Worm (Caenorhabditis elegans) whole organism, mixed stage, embryonic: Measurements from ENCODE around the gene ZC373.5.

Source experiments
- M03D4.4 ChIP-seq: sonication (generic microtip); optimal IDR thresholded peaks from 2 replicates; lab custom pipeline; 2017; ENCODE audit warnings: mild to moderate bottlenecking, missing genetic modification characterization, missing compliant biosample characterization
- bed-3 ChIP-seq: fragments of 200-800 bp; sonication (Bioruptor generic); optimal IDR thresholded peaks from 3 replicates; lab custom pipeline; 2018; ENCODE audit warnings: mild to moderate bottlenecking, missing genetic modification characterization, moderate library complexity, missing compliant biosample characterization
- ceh-39 ChIP-seq: fragments of 150-350 bp; optimal IDR thresholded peaks from 2 replicates; lab custom pipeline; 2014; ENCODE audit warnings: missing biosample characterization, missing genetic modification characterization
- ceh-43 ChIP-seq: fragments of 200-800 bp; sonication (Bioruptor generic); optimal IDR thresholded peaks from 2 replicates; lab custom pipeline; 2018; ENCODE audit warnings: mild to moderate bottlenecking, missing genetic modification characterization, moderate library complexity, missing compliant biosample characterization
- ceh-83 ChIP-seq: fragments of 200-800 bp; sonication (Bioruptor generic); optimal IDR thresholded peaks from 2 replicates; lab custom pipeline; 2018; ENCODE audit warnings: mild to moderate bottlenecking, missing genetic modification characterization, missing compliant biosample characterization
- ces-1 ChIP-seq: fragments of 150-350 bp; optimal IDR thresholded peaks from 2 replicates; lab custom pipeline; 2014; ENCODE audit warnings: missing biosample characterization, missing genetic modification reagents, missing genetic modification characterization
- cnd-1 ChIP-seq: fragments of 200-800 bp; sonication (Bioruptor generic); optimal IDR thresholded peaks from 2 replicates; lab custom pipeline; 2018; ENCODE audit warnings: mild to moderate bottlenecking, missing genetic modification characterization, missing compliant biosample characterization
- drap-1 ChIP-seq: fragments of 200-800 bp; sonication (Bioruptor generic); optimal IDR thresholded peaks from 3 replicates; lab custom pipeline; 2018; ENCODE audit warnings: mild to moderate bottlenecking, missing genetic modification characterization, missing compliant biosample characterization
- elt-1 ChIP-seq: sonication (generic microtip); optimal IDR thresholded peaks from 2 replicates; lab custom pipeline; 2017; ENCODE audit warnings: missing genetic modification characterization, mild to moderate bottlenecking, missing compliant biosample characterization, antibody characterized with exemption, moderate library complexity, borderline replicate concordance; ENCODE audit not compliant: insufficient read depth
- elt-3 ChIP-seq: fragments of 150-350 bp; optimal IDR thresholded peaks from 2 replicates; lab custom pipeline; 2014; ENCODE audit warnings: missing biosample characterization, missing genetic modification characterization
- flh-1 ChIP-seq: fragments of 200-800 bp; sonication (Bioruptor generic); optimal IDR thresholded peaks from 2 replicates; lab custom pipeline; 2018; ENCODE audit warnings: mild to moderate bottlenecking, missing genetic modification characterization, moderate library complexity, missing compliant biosample characterization
- ham-2 ChIP-seq: fragments of 200-800 bp; sonication (Bioruptor generic); optimal IDR thresholded peaks from 2 replicates; lab custom pipeline; 2018; ENCODE audit warnings: mild to moderate bottlenecking, missing genetic modification characterization, missing compliant biosample characterization
- lin-13 ChIP-seq: fragments of 150-350 bp; optimal IDR thresholded peaks from 2 replicates; lab custom pipeline; 2014; ENCODE audit warnings: missing biosample characterization, missing genetic modification characterization
- lin-32 ChIP-seq: fragments of 200-800 bp; sonication (Bioruptor generic); optimal IDR thresholded peaks from 2 replicates; lab custom pipeline; 2018; ENCODE audit warnings: mild to moderate bottlenecking, missing genetic modification characterization, missing compliant biosample characterization
- mab-5 ChIP-seq: fragments of 150-350 bp; optimal IDR thresholded peaks from 2 replicates; lab custom pipeline; 2014; ENCODE audit warnings: missing biosample characterization, missing genetic modification characterization
- mep-1 ChIP-seq: fragments of 150-350 bp; optimal IDR thresholded peaks from 2 replicates; lab custom pipeline; 2017; ENCODE audit warnings: missing biosample characterization, missing genetic modification reagents, missing genetic modification characterization, inconsistent platforms
- mls-2 ChIP-seq: sonication (generic microtip); optimal IDR thresholded peaks from 2 replicates; lab custom pipeline; 2016; ENCODE audit warnings: mild to moderate bottlenecking, missing genetic modification characterization, moderate library complexity, missing compliant biosample characterization
- nhr-12 ChIP-seq: fragments of 150-350 bp; optimal IDR thresholded peaks from 2 replicates; lab custom pipeline; 2014; ENCODE audit warnings: missing biosample characterization, missing genetic modification characterization
- nhr-237 ChIP-seq: fragments of 150-350 bp; optimal IDR thresholded peaks from 2 replicates; lab custom pipeline; 2014; ENCODE audit warnings: missing biosample characterization, missing genetic modification characterization
- nhr-28 ChIP-seq: fragments of 150-350 bp; optimal IDR thresholded peaks from 2 replicates; lab custom pipeline; 2014; ENCODE audit warnings: missing biosample characterization, missing genetic modification characterization
- nhr-76 ChIP-seq: sonication (generic microtip); optimal IDR thresholded peaks from 2 replicates; lab custom pipeline; 2017; ENCODE audit warnings: missing biosample characterization, missing genetic modification characterization
- pha-4 ChIP-seq: fragments of 150-350 bp; optimal IDR thresholded peaks from 2 replicates; lab custom pipeline; 2018; ENCODE audit warnings: missing biosample characterization, missing genetic modification reagents, missing genetic modification characterization
- sem-2 ChIP-seq: fragments of 200-800 bp; sonication (Bioruptor generic); optimal IDR thresholded peaks from 2 replicates; lab custom pipeline; 2018; ENCODE audit warnings: mild to moderate bottlenecking, missing genetic modification characterization, missing compliant biosample characterization
- snpc-4 ChIP-seq: fragments of 150-350 bp; optimal IDR thresholded peaks from 2 replicates; lab custom pipeline; 2014; ENCODE audit warnings: missing biosample characterization, missing genetic modification characterization
- sptf-1 ChIP-seq: sonication (generic microtip); optimal IDR thresholded peaks from 2 replicates; lab custom pipeline; 2017; ENCODE audit warnings: mild to moderate bottlenecking, missing genetic modification characterization, moderate library complexity, missing compliant biosample characterization
- unc-120 ChIP-seq: sonication (generic microtip); optimal IDR thresholded peaks from 2 replicates; lab custom pipeline; 2017; ENCODE audit warnings: missing genetic modification characterization, missing compliant biosample characterization; ENCODE audit not compliant: poor library complexity, severe bottlenecking
- unc-62 ChIP-seq: fragments of 150-350 bp; optimal IDR thresholded peaks from 2 replicates; lab custom pipeline; 2014; ENCODE audit warnings: missing biosample characterization, missing genetic modification reagents, missing genetic modification characterization
- zip-8 ChIP-seq: fragments of 150-350 bp; optimal IDR thresholded peaks from 2 replicates; lab custom pipeline; 2014; ENCODE audit warnings: missing biosample characterization, missing genetic modification characterization
- ztf-11 ChIP-seq: fragments of 150-350 bp; optimal IDR thresholded peaks from 2 replicates; lab custom pipeline; 2014; ENCODE audit warnings: missing biosample characterization, missing genetic modification characterization

The ZC373.5 gene

DNA sequence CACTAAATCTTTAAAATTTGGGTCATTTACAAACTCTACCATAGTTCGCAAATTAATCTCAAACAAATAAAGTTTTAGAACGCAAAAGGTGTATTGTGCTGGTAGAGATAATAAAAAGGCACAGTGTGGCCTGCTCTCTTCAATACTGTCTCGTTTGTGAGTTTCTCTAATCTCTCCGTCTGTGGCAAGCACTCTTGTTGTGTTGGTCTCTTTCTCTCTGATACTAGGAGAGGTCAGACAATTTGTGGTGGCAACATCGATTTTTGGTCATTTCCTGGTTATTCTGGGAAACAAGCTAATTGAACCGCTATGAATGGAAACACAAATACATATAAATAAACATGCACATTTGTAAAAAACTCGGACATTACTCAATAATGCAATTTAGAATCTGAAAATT lies at the start of gene ZC373.5:
Gene ZC373.5, minus strand, starts transcription at position 159 of the 400 bp plus-strand sequence.
- TF ChIP-seq mep-1 (tag; lab: Kevin White, UChicago), result no peak
- TF ChIP-seq ceh-39 (tag; lab: Kevin White, UChicago), result no peak
- no peak for TF ChIP-seq cnd-1 (tag; lab: Kevin White, UChicago)
- TF ChIP-seq ceh-83 (GFP tag; lab: Kevin White, UChicago), result no peak
- no peak for TF ChIP-seq lin-13 (tag; lab: Kevin White, UChicago)
- TF ChIP-seq unc-120 (tag; lab: Kevin White, UChicago), result no peak
- TF ChIP-seq lin-32 (GFP tag; lab: Kevin White, UChicago), result no peak
- TF ChIP-seq snpc-4 (tag; lab: Kevin White, UChicago), result no peak
- TF ChIP-seq M03D4.4, result no peak
- TF ChIP-seq elt-3, result no peak
- no peak for TF ChIP-seq sem-2 (GFP tag; lab: Kevin White, UChicago)
- no peak for TF ChIP-seq ztf-11 (tag; lab: Kevin White, UChicago)
- TF ChIP-seq bed-3 (GFP tag; lab: Kevin White, UChicago), result no peak
- TF ChIP-seq sptf-1, result no peak

DNA sequence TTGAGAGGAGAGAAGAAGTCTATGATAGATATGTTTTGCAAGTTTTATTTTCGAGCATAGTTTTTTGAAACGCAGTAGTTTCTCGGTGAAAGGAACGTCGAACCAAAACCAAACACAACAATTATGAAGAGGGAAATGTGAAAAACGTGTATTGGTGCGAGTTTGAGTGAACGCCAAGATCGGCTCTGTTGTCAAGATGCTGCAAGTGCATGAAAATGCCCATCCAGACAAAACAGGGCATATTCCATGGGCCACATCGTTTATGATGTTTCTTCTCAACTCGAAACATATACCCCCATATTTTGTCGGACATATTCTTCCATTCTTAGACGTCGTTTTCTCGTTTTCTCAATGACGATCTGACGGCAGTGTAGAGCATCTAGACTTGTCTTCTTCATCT lies 48.8 kb upstream of the ZC373.5 start:
- TF ChIP-seq nhr-12 (tag; lab: Kevin White, UChicago) (no peak), unc-62 (GFP tag; lab: Kevin White, UChicago) (no peak), sptf-1 (no peak), unc-120 (tag; lab: Kevin White, UChicago) (no peak), nhr-237 (no peak), elt-1 (tag; lab: Kevin White, UChicago) (no peak), zip-8 (no peak)
- TF ChIP-seq, all 35 proteins: peak for 0

DNA sequence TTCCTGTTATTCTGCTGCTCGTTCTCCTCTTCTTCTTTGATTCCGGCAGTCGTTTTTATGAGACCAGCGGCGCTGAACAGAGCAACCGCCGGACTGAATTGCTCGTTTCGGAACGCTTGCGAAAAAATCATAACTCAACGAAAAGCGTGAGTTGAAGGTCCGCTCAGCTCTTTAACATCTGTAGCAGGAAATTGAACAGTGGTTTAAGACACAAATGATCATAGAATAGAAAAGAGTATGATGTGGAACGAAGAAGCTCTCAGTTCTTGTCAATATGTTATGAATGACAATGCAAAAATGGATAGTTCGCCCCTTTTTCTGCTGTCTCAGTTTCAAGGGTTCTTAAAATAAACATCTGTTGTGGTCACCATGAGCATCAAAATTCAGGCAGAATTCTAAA lies 39.5 kb upstream of the ZC373.5 start:
- TF ChIP-seq lin-32 (GFP tag; lab: Kevin White, UChicago) (no peak), unc-62 (GFP tag; lab: Kevin White, UChicago) (no peak)

DNA sequence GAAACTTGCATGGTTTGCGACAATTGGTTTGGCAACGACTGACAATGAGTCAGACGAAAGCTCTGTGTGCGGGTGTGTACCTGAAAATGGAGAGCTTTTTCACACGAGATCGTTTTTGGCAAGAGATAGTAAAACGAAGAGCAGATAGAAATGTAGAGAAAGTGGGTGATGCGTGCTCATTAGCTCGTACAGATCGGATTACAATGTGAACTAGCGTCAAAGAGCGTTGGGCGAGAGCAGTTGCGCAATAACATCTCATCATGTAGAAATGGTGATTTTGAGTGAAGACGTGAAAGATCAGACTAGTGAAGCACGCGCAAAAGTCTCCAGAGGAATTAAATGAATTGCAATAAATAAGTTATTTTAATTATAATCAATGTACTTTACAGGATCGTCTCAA lies 21.0 kb upstream of the ZC373.5 start, which contains the start of gene flp-2:
Gene flp-2, minus strand, starts transcription at position 101 of the 400 bp plus-strand sequence.
- TF ChIP-seq nhr-76 (no peak), unc-120 (tag; lab: Kevin White, UChicago) (no peak), sptf-1 (no peak)

DNA sequence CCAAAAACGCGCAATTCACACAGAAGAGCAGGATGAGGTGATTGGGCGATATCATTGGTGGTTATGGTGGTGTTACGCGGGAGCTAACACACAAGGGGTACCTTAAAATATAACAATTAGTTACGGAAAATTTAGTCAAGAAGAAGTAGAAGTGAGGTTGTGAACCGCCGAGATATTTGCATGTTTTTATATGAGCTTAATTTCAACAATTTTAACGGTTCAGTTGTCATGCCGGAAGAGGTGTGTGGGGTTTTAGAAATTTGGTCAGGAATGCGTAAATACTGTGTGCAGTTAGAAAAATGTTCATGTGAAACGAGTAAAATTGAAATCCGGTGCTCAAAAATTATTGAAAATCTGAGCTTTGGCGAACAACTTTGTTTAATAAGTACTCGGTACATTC lies 18.7 kb upstream of the ZC373.5 start, which contains the start of gene flp-3:
Gene flp-3, minus strand, starts transcription at position 101 of the 400 bp plus-strand sequence.
- TF ChIP-seq nhr-12 (tag; lab: Kevin White, UChicago) (no peak), ceh-43 (no peak), drap-1 (GFP tag; lab: Kevin White, UChicago) (no peak), nhr-237 (no peak), ham-2 (GFP tag; lab: Kevin White, UChicago) (no peak), sem-2 (GFP tag; lab: Kevin White, UChicago) (no peak), mls-2 (tag; lab: Kevin White, UChicago) (no peak), elt-1 (tag; lab: Kevin White, UChicago) (no peak), ceh-39 (tag; lab: Kevin White, UChicago) (no peak), mab-5 (tag; lab: Kevin White, UChicago) (no peak)

DNA sequence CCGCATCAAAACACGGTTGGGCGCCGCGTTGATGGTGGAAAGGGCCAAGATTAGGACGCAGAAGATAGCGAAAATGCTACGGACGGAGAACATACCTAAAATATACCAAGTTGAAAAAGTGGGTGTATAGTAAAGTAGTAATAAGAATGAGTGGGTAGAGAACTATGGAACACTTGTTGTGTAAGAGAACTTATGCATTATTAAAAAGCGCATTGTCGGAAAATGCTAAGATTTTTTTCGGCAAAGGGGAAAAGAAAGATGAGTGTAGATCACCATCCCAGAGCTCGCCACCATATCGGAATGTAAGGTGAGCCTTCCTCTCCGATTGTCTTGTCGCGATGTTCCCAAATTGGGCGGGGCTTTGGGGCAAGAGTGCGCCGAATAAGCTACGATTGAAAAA lies 13.7 kb upstream of the ZC373.5 start, which contains the start of gene flp-28:
Gene flp-28, minus strand, starts transcription at position 101 of the 400 bp plus-strand sequence.
- no peak for TF ChIP-seq ceh-83 (GFP tag; lab: Kevin White, UChicago)
- TF ChIP-seq pha-4 (tag; lab: Kevin White, UChicago), result no peak
- no peak for TF ChIP-seq ztf-11 (tag; lab: Kevin White, UChicago)
- TF ChIP-seq drap-1 (GFP tag; lab: Kevin White, UChicago), result no peak
- TF ChIP-seq mab-5 (tag; lab: Kevin White, UChicago), result no peak
- no peak for TF ChIP-seq mep-1 (tag; lab: Kevin White, UChicago)
- no peak for TF ChIP-seq ces-1
- TF ChIP-seq nhr-28, result no peak
- TF ChIP-seq mls-2 (tag; lab: Kevin White, UChicago), result no peak
- no peak for TF ChIP-seq ham-2 (GFP tag; lab: Kevin White, UChicago)
- no peak for TF ChIP-seq sem-2 (GFP tag; lab: Kevin White, UChicago)
- no peak for TF ChIP-seq unc-120 (tag; lab: Kevin White, UChicago)
- no peak for TF ChIP-seq cnd-1 (tag; lab: Kevin White, UChicago)
- no peak for TF ChIP-seq flh-1 (GFP tag; lab: Kevin White, UChicago)
- no peak for TF ChIP-seq nhr-237
- TF ChIP-seq lin-32 (GFP tag; lab: Kevin White, UChicago), result no peak
- TF ChIP-seq zip-8, result no peak
- no peak for TF ChIP-seq nhr-12 (tag; lab: Kevin White, UChicago)
